Worm (Caenorhabditis elegans) whole organism, midembryonic: ENCODE data around the gene oac-55.

Source experiments
- cog-1 ChIP-seq: sonication (generic microtip); optimal IDR thresholded peaks from 2 replicates; lab custom pipeline; 2016; ENCODE audit warnings: missing genetic modification characterization, missing compliant biosample characterization
- flt-1 ChIP-seq: fragments of 200-800 bp; sonication (Bioruptor generic); IDR thresholded peaks from 2 replicates; pipeline ENCODE4 v1.3.6; 2022; ENCODE audit warnings: missing genetic modification characterization, missing compliant biosample characterization
- ref-1 ChIP-seq: fragments of 200-800 bp; sonication (Bioruptor generic); conservative IDR thresholded peaks from 2 replicates; pipeline ENCODE4 v1.3.6; 2022; ENCODE audit warnings: missing genetic modification reagents, missing genetic modification characterization, missing compliant biosample characterization
- tab-1 ChIP-seq: fragments of 200-800 bp; sonication (Bioruptor generic); IDR thresholded peaks from 2 replicates; pipeline ENCODE4 v1.3.6; 2022; ENCODE audit warnings: missing genetic modification characterization, missing compliant biosample characterization

ce11 chrV:3808336-3808735, 47.4 kb downstream of the oac-55 start, which contains the start of gene srw-6:
- TF ChIP-seq flt-1 (GFP tag; lab: Robert Waterston, UW) (no peak), cog-1 (tag; lab: Kevin White, UChicago) (no peak), ref-1 (no peak), tab-1 (GFP tag; lab: Robert Waterston, UW) (no peak)
